Worm (Caenorhabditis elegans) whole organism, young adult: Measurements from ENCODE around the gene B0228.9.

Experiments
- B0336.3 ChIP-seq: fragments of 200-800 bp; sonication (Bioruptor generic); IDR thresholded peaks from 2 replicates; pipeline ENCODE4 v1.3.6; 2022; ENCODE audit warnings: missing genetic modification characterization, missing compliant biosample characterization
- C06A6.2 ChIP-seq: fragments of 200-800 bp; sonication (Bioruptor generic); conservative IDR thresholded peaks from 2 replicates; pipeline ENCODE4 v1.3.6; 2022; ENCODE audit warnings: missing genetic modification characterization, missing compliant biosample characterization
- C17E4.6 ChIP-seq: fragments of 200-800 bp; sonication (Bioruptor generic); IDR thresholded peaks from 2 replicates; pipeline ENCODE4 v1.3.6; 2022; ENCODE audit warnings: missing genetic modification reagents, missing genetic modification characterization, missing compliant biosample characterization
- D2030.7 ChIP-seq: fragments of 200-800 bp; sonication (Bioruptor generic); IDR thresholded peaks from 2 replicates; pipeline ENCODE4 v1.3.6; 2022; ENCODE audit warnings: missing genetic modification reagents, missing genetic modification characterization, missing compliant biosample characterization
- K11D2.4 ChIP-seq: fragments of 200-800 bp; sonication (Bioruptor generic); IDR thresholded peaks from 2 replicates; pipeline ENCODE4 v1.3.6; 2022; ENCODE audit warnings: missing genetic modification reagents, missing genetic modification characterization, missing compliant biosample characterization
- K12H6.12 ChIP-seq: fragments of 200-800 bp; sonication (Bioruptor generic); optimal IDR thresholded peaks from 2 replicates; lab custom pipeline; 2018; ENCODE audit warnings: mild to moderate bottlenecking, missing genetic modification characterization, missing compliant biosample characterization
- T26A5.8 ChIP-seq: sonication (generic microtip); optimal IDR thresholded peaks from 2 replicates; lab custom pipeline; 2016; ENCODE audit warnings: missing genetic modification characterization, missing compliant biosample characterization
- Y53G8AR.9 ChIP-seq: fragments of 200-800 bp; sonication (Bioruptor generic); conservative IDR thresholded peaks from 2 replicates; pipeline ENCODE4 v1.3.6; 2022; ENCODE audit warnings: missing genetic modification reagents, missing genetic modification characterization, missing compliant biosample characterization
- Y67H2A.10 ChIP-seq: fragments of 200-800 bp; sonication (Bioruptor generic); conservative IDR thresholded peaks from 2 replicates; pipeline ENCODE4 v1.3.6; 2022; ENCODE audit warnings: missing genetic modification reagents, missing genetic modification characterization, missing compliant biosample characterization
- Y79H2A.3 ChIP-seq: fragments of 200-800 bp; sonication (Bioruptor generic); conservative IDR thresholded peaks from 2 replicates; pipeline ENCODE4 v1.3.6; 2022; ENCODE audit warnings: missing genetic modification reagents, missing genetic modification characterization, missing compliant biosample characterization
- Y95B8A.8 ChIP-seq: fragments of 200-800 bp; sonication (Bioruptor generic); IDR thresholded peaks from 2 replicates; pipeline ENCODE4 v1.3.6; 2022; ENCODE audit warnings: missing genetic modification reagents, missing genetic modification characterization, missing compliant biosample characterization
- ama-1 ChIP-seq, 3 experiments: fragments of 150-350 bp in 1 of 3; sonication (generic microtip) in 2 of 3; optimal IDR thresholded peaks; 2 replicates each; lab custom pipeline; 2014 to 2018; ENCODE audit warnings: missing biosample characterization in 2 of 3, missing genetic modification characterization in 2 of 3, missing genetic modification reagents in 2 of 3
- atf-7 ChIP-seq: sonication (generic microtip); optimal IDR thresholded peaks from 2 replicates; lab custom pipeline; 2017; ENCODE audit warnings: mild to moderate bottlenecking, missing genetic modification characterization, missing compliant biosample characterization
- attf-3 ChIP-seq: fragments of 200-800 bp; sonication (Bioruptor generic); conservative IDR thresholded peaks from 2 replicates; pipeline ENCODE4 v1.3.6; 2022; ENCODE audit warnings: missing genetic modification reagents, missing genetic modification characterization, missing compliant biosample characterization
- attf-5 ChIP-seq: fragments of 200-800 bp; sonication (Bioruptor generic); optimal IDR thresholded peaks from 2 replicates; lab custom pipeline; 2018; ENCODE audit warnings: mild to moderate bottlenecking, missing genetic modification characterization, missing compliant biosample characterization
- attf-6 ChIP-seq: fragments of 200-800 bp; sonication (Bioruptor generic); IDR thresholded peaks from 2 replicates; pipeline ENCODE4 v1.3.6; 2022; ENCODE audit warnings: missing genetic modification reagents, missing genetic modification characterization, missing compliant biosample characterization
- bed-2 ChIP-seq: fragments of 200-800 bp; sonication (Bioruptor generic); IDR thresholded peaks from 2 replicates; pipeline ENCODE4 v1.3.6; 2022; ENCODE audit warnings: missing genetic modification reagents, missing genetic modification characterization, missing compliant biosample characterization
- ceh-27 ChIP-seq: fragments of 200-800 bp; sonication (Bioruptor generic); optimal IDR thresholded peaks from 2 replicates; lab custom pipeline; 2018; ENCODE audit warnings: mild to moderate bottlenecking, missing genetic modification characterization, moderate library complexity, missing compliant biosample characterization
- ceh-91 ChIP-seq: fragments of 200-800 bp; sonication (Bioruptor generic); IDR thresholded peaks from 2 replicates; pipeline ENCODE4 v1.3.6; 2022; ENCODE audit warnings: missing genetic modification reagents, missing genetic modification characterization, missing compliant biosample characterization
- chd-7 ChIP-seq: sonication (generic microtip); optimal IDR thresholded peaks from 2 replicates; lab custom pipeline; 2016; ENCODE audit warnings: mild to moderate bottlenecking, missing genetic modification characterization, moderate library complexity, missing compliant biosample characterization
- die-1 ChIP-seq: sonication (generic microtip); optimal IDR thresholded peaks from 2 replicates; lab custom pipeline; 2016; ENCODE audit warnings: missing genotype, mild to moderate bottlenecking, missing genetic modification characterization, missing compliant biosample characterization
- dox-1 ChIP-seq: fragments of 200-800 bp; sonication (Bioruptor generic); IDR thresholded peaks from 2 replicates; pipeline ENCODE4 v1.3.6; 2022; ENCODE audit warnings: missing genetic modification reagents, missing genetic modification characterization, missing compliant biosample characterization
- dpl-1 ChIP-seq: fragments of 150-350 bp; optimal IDR thresholded peaks from 2 replicates; lab custom pipeline; 2014; ENCODE audit warnings: missing biosample characterization, missing genetic modification reagents, missing genetic modification characterization
- efl-1 ChIP-seq: fragments of 150-350 bp; optimal IDR thresholded peaks from 2 replicates; lab custom pipeline; 2014; ENCODE audit warnings: missing biosample characterization, missing genetic modification reagents, missing genetic modification characterization
- egrh-3 ChIP-seq: fragments of 200-800 bp; sonication (Bioruptor generic); IDR thresholded peaks from 2 replicates; pipeline ENCODE4 v1.3.6; 2022; ENCODE audit warnings: missing genetic modification reagents, missing genetic modification characterization, missing compliant biosample characterization
- ekl-4 ChIP-seq: fragments of 200-800 bp; sonication (Bioruptor generic); IDR thresholded peaks from 2 replicates; pipeline ENCODE4 v1.3.6; 2022; ENCODE audit warnings: missing genetic modification reagents, missing genetic modification characterization, missing compliant biosample characterization
- hmg-1.2 ChIP-seq: fragments of 200-800 bp; sonication (Bioruptor generic); IDR thresholded peaks from 2 replicates; pipeline ENCODE4 v1.3.6; 2022; ENCODE audit warnings: missing genetic modification reagents, missing genetic modification characterization, missing compliant biosample characterization
- hrde-1 ChIP-seq: sonication (generic microtip); optimal IDR thresholded peaks from 2 replicates; lab custom pipeline; 2016; ENCODE audit warnings: missing genetic modification characterization, mild to moderate bottlenecking, missing compliant biosample characterization, moderate library complexity, missing genotype, missing genetic modification reagents, borderline replicate concordance
- let-607 ChIP-seq, 2 experiments: fragments of 200-800 bp in 1 of 2; sonication (Bioruptor generic) in 1 of 2; sonication (generic microtip) in 1 of 2; optimal IDR thresholded peaks; 2 replicates each; lab custom pipeline; 2016 to 2018; ENCODE audit warnings: mild to moderate bottlenecking in 2 of 2, missing compliant biosample characterization in 2 of 2, missing genetic modification characterization in 2 of 2, moderate library complexity in 2 of 2, missing genotype in 1 of 2
- lin-35 ChIP-seq, 3 experiments: fragments of 150-350 bp in 2 of 3; sonication (generic microtip) in 1 of 3; optimal IDR thresholded peaks; 2 replicates each; lab custom pipeline; 2014 to 2018; ENCODE audit warnings: missing biosample characterization in 3 of 3, missing genetic modification characterization in 3 of 3, missing genetic modification reagents in 3 of 3
- lir-1 ChIP-seq: fragments of 200-800 bp; sonication (Bioruptor generic); conservative IDR thresholded peaks from 2 replicates; pipeline ENCODE4 v1.3.6; 2022; ENCODE audit warnings: missing genetic modification reagents, missing genetic modification characterization, missing compliant biosample characterization
- lsy-27 ChIP-seq: sonication (generic microtip); optimal IDR thresholded peaks from 2 replicates; lab custom pipeline; 2017; ENCODE audit warnings: missing genetic modification characterization, mild to moderate bottlenecking, missing compliant biosample characterization, antibody characterized with exemption, missing genotype, borderline replicate concordance; ENCODE audit not compliant: insufficient read depth
- madf-6 ChIP-seq: fragments of 200-800 bp; sonication (Bioruptor generic); IDR thresholded peaks from 2 replicates; pipeline ENCODE4 v1.3.6; 2022; ENCODE audit warnings: missing genetic modification reagents, missing genetic modification characterization, missing compliant biosample characterization
- madf-8 ChIP-seq: fragments of 200-800 bp; sonication (Bioruptor generic); conservative IDR thresholded peaks from 2 replicates; pipeline ENCODE4 v1.3.6; 2022; ENCODE audit warnings: missing genetic modification reagents, missing genetic modification characterization, missing compliant biosample characterization
- mcd-1 ChIP-seq: fragments of 200-800 bp; sonication (Bioruptor generic); IDR thresholded peaks from 2 replicates; pipeline ENCODE4 v1.3.6; 2022; ENCODE audit warnings: missing genetic modification reagents, missing genetic modification characterization, missing compliant biosample characterization
- mes-4 ChIP-seq: sonication (generic microtip); optimal IDR thresholded peaks from 2 replicates; lab custom pipeline; 2016; ENCODE audit warnings: missing genotype, missing genetic modification characterization, missing compliant biosample characterization
- mxl-1 ChIP-seq: sonication (generic microtip); optimal IDR thresholded peaks from 2 replicates; lab custom pipeline; 2016; ENCODE audit warnings: missing genetic modification characterization, missing compliant biosample characterization
- nfya-2 ChIP-seq: fragments of 200-800 bp; sonication (Bioruptor generic); IDR thresholded peaks from 2 replicates; pipeline ENCODE4 v1.3.6; 2022; ENCODE audit warnings: missing genetic modification reagents, missing genetic modification characterization, missing compliant biosample characterization
- nhr-80 ChIP-seq: sonication (generic microtip); optimal IDR thresholded peaks from 2 replicates; lab custom pipeline; 2016; ENCODE audit warnings: missing genetic modification characterization, missing compliant biosample characterization
- pbrm-1 ChIP-seq: fragments of 200-800 bp; sonication (Bioruptor generic); IDR thresholded peaks from 2 replicates; pipeline ENCODE4 v1.3.6; 2022; ENCODE audit warnings: missing genetic modification reagents, missing genetic modification characterization, missing compliant biosample characterization
- rec-8 ChIP-seq, 2 experiments: sonication (generic microtip); optimal IDR thresholded peaks; 2 replicates each; lab custom pipeline; 2016; ENCODE audit warnings: mild to moderate bottlenecking in 2 of 2, missing genetic modification characterization in 2 of 2, missing genetic modification reagents in 2 of 2, missing genotype in 2 of 2, missing biosample characterization in 1 of 2, missing compliant biosample characterization in 1 of 2, moderate library complexity in 1 of 2
- snpc-1.3 ChIP-seq: sonication (generic microtip); optimal IDR thresholded peaks from 2 replicates; lab custom pipeline; 2017; ENCODE audit warnings: missing genetic modification characterization, mild to moderate bottlenecking, missing compliant biosample characterization, antibody characterized with exemption, moderate library complexity, missing genotype, missing genetic modification reagents; ENCODE audit not compliant: insufficient read depth
- snpc-4 ChIP-seq, 5 experiments: fragments of 150-350 bp in 1 of 5; sonication (generic microtip) in 4 of 5; optimal IDR thresholded peaks; 2 replicates each; lab custom pipeline; 2014 to 2018; ENCODE audit warnings: missing genetic modification characterization in 5 of 5, missing biosample characterization in 3 of 5, antibody characterized with exemption in 2 of 5, mild to moderate bottlenecking in 2 of 5, missing compliant biosample characterization in 2 of 5, missing genotype in 2 of 5, moderate library complexity in 2 of 5, missing genetic modification reagents in 1 of 5
- tbp1 ChIP-seq: fragments of 200-800 bp; sonication (Bioruptor generic); optimal IDR thresholded peaks from 2 replicates; lab custom pipeline; 2018; ENCODE audit warnings: mild to moderate bottlenecking, missing genetic modification characterization, missing compliant biosample characterization
- ztf-26 ChIP-seq: sonication (generic microtip); optimal IDR thresholded peaks from 2 replicates; lab custom pipeline; 2017; ENCODE audit warnings: missing genetic modification characterization, missing compliant biosample characterization

The B0228.9 gene

ce11 chrII:7783467-7783959 is 20.0 kb upstream of the B0228.9 start, which contains the start of gene skr-17 (continued):
- TF ChIP-seq snpc-1.3 (tag; lab: Kevin White, UChicago) (no peak), die-1 (tag; lab: Kevin White, UChicago) (no peak), Y95B8A.8 (GFP tag; lab: Robert Waterston, UW) (no peak), nfya-2 (GFP tag; lab: Robert Waterston, UW) (no peak), attf-5 (GFP tag; lab: Kevin White, UChicago) (no peak), C06A6.2 (no peak), dpl-1 (GFP tag; lab: Kevin White, UChicago) (peak; percentile 27), lir-1 (GFP tag; lab: Robert Waterston, UW) (no peak), egrh-3 (no peak), efl-1 (GFP tag; lab: Kevin White, UChicago) (peak; percentile 63), tbp1 (GFP tag; lab: Kevin White, UChicago) (no peak), dox-1 (no peak), chd-7 (tag; lab: Kevin White, UChicago) (no peak), bed-2 (GFP tag; lab: Robert Waterston, UW) (no peak)
- TF ChIP-seq, all 124 proteins: peak for 7

ce11 chrII:7781102-7781616 is 17.7 kb upstream of the B0228.9 start, which contains the start of the genes snpc-1.1 and spdl-1:
Gene snpc-1.1, minus strand, starts transcription at chrII:7781301.
Gene spdl-1, plus strand, starts transcription at chrII:7781566.
- no peak for TF ChIP-seq let-607 (tag; optimal IDR thresholded peaks at IDR 0.05; lab: Kevin White, UChicago)
- no peak for TF ChIP-seq Y67H2A.10 (GFP tag; lab: Robert Waterston, UW)
- TF ChIP-seq ekl-4 (GFP tag; lab: Robert Waterston, UW), result no peak
- TF ChIP-seq die-1 (tag; lab: Kevin White, UChicago), result no peak
- no peak for TF ChIP-seq ztf-26 (tag; lab: Kevin White, UChicago)
- TF ChIP-seq mcd-1 (GFP tag; lab: Robert Waterston, UW), result peak; percentile 79
- no peak for TF ChIP-seq hrde-1 (tag; lab: Kevin White, UChicago)
- no peak for TF ChIP-seq snpc-4 (GFP tag; optimal IDR thresholded peaks at IDR 0.05; lab: Kevin White, UChicago)
- no peak for TF ChIP-seq snpc-4 (tag; optimal IDR thresholded peaks at IDR 0.05; lab: Kevin White, UChicago)
- TF ChIP-seq pbrm-1 (GFP tag; lab: Robert Waterston, UW), result no peak
- TF ChIP-seq mxl-1, result no peak
- TF ChIP-seq lsy-27, result no peak
- TF ChIP-seq bed-2 (GFP tag; lab: Robert Waterston, UW), result no peak
- no peak for TF ChIP-seq C17E4.6 (GFP tag; lab: Robert Waterston, UW)
- TF ChIP-seq Y53G8AR.9 (GFP tag; lab: Robert Waterston, UW), result no peak
- peak; percentile 21; the same call in 1 of the 2 replicates for TF ChIP-seq hmg-1.2 (GFP tag; lab: Robert Waterston, UW)
- no peak for TF ChIP-seq nhr-80 (tag; lab: Kevin White, UChicago)
- TF ChIP-seq D2030.7 (GFP tag; lab: Robert Waterston, UW), result 0 out of 2 replicates have a peak, but pooled peaks have one; percentile 21
- TF ChIP-seq ceh-27 (GFP tag; lab: Kevin White, UChicago), result no peak
- TF ChIP-seq B0336.3 (GFP tag; lab: Robert Waterston, UW), result no peak
- TF ChIP-seq ama-1 (optimal IDR thresholded peaks at IDR 0.05; lab: Kevin White, UChicago), result no peak
- TF ChIP-seq ama-1 (GFP tag; optimal IDR thresholded peaks at IDR 0.05; lab: Kevin White, UChicago), result no peak
- peak; percentile 46; the same call in 1 of the 2 replicates for TF ChIP-seq madf-6 (GFP tag; lab: Robert Waterston, UW)
- no peak for TF ChIP-seq rec-8 (tag; optimal IDR thresholded peaks at IDR 0.05; lab: Kevin White, UChicago)
- TF ChIP-seq attf-3 (GFP tag; lab: Robert Waterston, UW), result no peak
- 0 out of 2 replicates have a peak, but pooled peaks have one; percentile 30 for TF ChIP-seq ceh-91
- TF ChIP-seq lin-35 (GFP tag; optimal IDR thresholded peaks at IDR 0.05; lab: Kevin White, UChicago), result peak in 1 of 3 experiments; percentile 53
- 0 out of 2 replicates have a peak, but pooled peaks have one; percentile 41 for TF ChIP-seq madf-8 (GFP tag; lab: Robert Waterston, UW)
- no peak for TF ChIP-seq Y79H2A.3 (GFP tag; lab: Robert Waterston, UW)
- no peak for TF ChIP-seq mes-4 (tag; lab: Kevin White, UChicago)
- TF ChIP-seq attf-6 (GFP tag; lab: Robert Waterston, UW), result no peak
- TF ChIP-seq atf-7 (tag; lab: Kevin White, UChicago), result no peak
- no peak for TF ChIP-seq T26A5.8
- no peak for TF ChIP-seq K11D2.4 (GFP tag; lab: Robert Waterston, UW)
- no peak for TF ChIP-seq K12H6.12 (tag; lab: Kevin White, UChicago)
